Worm (Caenorhabditis elegans): ENCODE data around the gene F49E12.12.

ce11 chrII:8419015-8419414 lies 37.7 kb downstream of the F49E12.12 start:
- TF ChIP-seq him-1 (tag; optimal IDR thresholded peaks at IDR 0.05) = no peak
- no peak for TF ChIP-seq dao-5 (tag; optimal IDR thresholded peaks at IDR 0.05)
- no peak for TF ChIP-seq W03F9.2 (tag; optimal IDR thresholded peaks at IDR 0.05)
